Fruit fly (Drosophila melanogaster) whole organism, wandering third instar larva: ENCODE results near the gene CG3294.

ENCODE experiments used
- Abd-B ChIP-seq: fragments of >200 bp; optimal IDR thresholded peaks from 2 replicates; lab custom pipeline; 2017; ENCODE audit warnings: missing biosample characterization, missing genetic modification characterization
- CG32264 ChIP-seq: fragments of 200-800 bp; sonication (Bioruptor generic); optimal IDR thresholded peaks from 2 replicates; lab custom pipeline; 2016; ENCODE audit warnings: missing biosample characterization, missing genetic modification characterization
- CG9705 ChIP-seq: fragments of 200-800 bp; sonication (Bioruptor generic); optimal IDR thresholded peaks from 2 replicates; lab custom pipeline; 2018; ENCODE audit warnings: missing biosample characterization, mild to moderate bottlenecking, missing genetic modification characterization
- CrebA ChIP-seq: fragments of 200-800 bp; sonication (Bioruptor generic); optimal IDR thresholded peaks from 2 replicates; lab custom pipeline; 2016; ENCODE audit warnings: missing biosample characterization, mild to moderate bottlenecking, missing genetic modification characterization, borderline replicate concordance
- Dfd ChIP-seq: fragments of >200 bp; optimal IDR thresholded peaks from 2 replicates; lab custom pipeline; 2017; ENCODE audit warnings: missing biosample characterization, missing genetic modification characterization
- Dif ChIP-seq: fragments of 200-275, 200-300 bp; sonication (Bioruptor generic); optimal IDR thresholded peaks from 2 replicates; lab custom pipeline; 2018; ENCODE audit warnings: missing biosample characterization, missing genetic modification characterization; ENCODE audit not compliant: partially characterized antibody
- GATAd ChIP-seq: sonication (Bioruptor generic); optimal IDR thresholded peaks from 2 replicates; lab custom pipeline; 2016; ENCODE audit warnings: missing biosample characterization, missing genetic modification characterization
- Hnf4 ChIP-seq: fragments of 200-800 bp; sonication (Bioruptor generic); optimal IDR thresholded peaks from 2 replicates; lab custom pipeline; 2016; ENCODE audit warnings: missing biosample characterization, mild to moderate bottlenecking, missing genetic modification characterization
- Hr78 ChIP-seq: fragments of >200 bp; optimal IDR thresholded peaks from 2 replicates; lab custom pipeline; 2017; ENCODE audit warnings: missing biosample characterization, missing genetic modification characterization
- Hr83 ChIP-seq: fragments of 200-300 bp; sonication (Bioruptor generic); optimal IDR thresholded peaks from 2 replicates; lab custom pipeline; 2016; ENCODE audit warnings: missing biosample characterization, mild to moderate bottlenecking, missing genetic modification characterization, moderate library complexity; ENCODE audit not compliant: poor library complexity, severe bottlenecking
- Mio ChIP-seq: sonication (Bioruptor generic); optimal IDR thresholded peaks from 2 replicates; lab custom pipeline; 2016; ENCODE audit warnings: missing biosample characterization, missing genetic modification characterization
- Myc ChIP-seq: fragments of >200 bp; optimal IDR thresholded peaks from 2 replicates; lab custom pipeline; 2017
- N ChIP-seq: fragments of >200 bp; optimal IDR thresholded peaks from 2 replicates; lab custom pipeline; 2018; ENCODE audit warnings: missing biosample characterization, missing external identifiers, missing genetic modification characterization
- OdsH ChIP-seq: fragments of 200-800 bp; sonication (Bioruptor generic); optimal IDR thresholded peaks from 2 replicates; lab custom pipeline; 2016; ENCODE audit warnings: missing biosample characterization, mild to moderate bottlenecking, missing genetic modification characterization
- Vsx2 ChIP-seq: fragments of 200-300, 225-300 bp; sonication (Bioruptor generic); optimal IDR thresholded peaks from 2 replicates; lab custom pipeline; 2018; ENCODE audit warnings: missing biosample characterization, missing genetic modification characterization; ENCODE audit not compliant: partially characterized antibody
- br ChIP-seq: fragments of 200-800 bp; sonication (Bioruptor generic); optimal IDR thresholded peaks from 2 replicates; lab custom pipeline; 2016; ENCODE audit warnings: missing biosample characterization, missing genetic modification characterization
- brk ChIP-seq: fragments of 200-800 bp; sonication (Bioruptor generic); optimal IDR thresholded peaks from 2 replicates; lab custom pipeline; 2016; ENCODE audit warnings: missing biosample characterization, mild to moderate bottlenecking, missing genetic modification characterization
- dmrt93B ChIP-seq: fragments of 200-800 bp; sonication (Bioruptor generic); optimal IDR thresholded peaks from 2 replicates; lab custom pipeline; 2018; ENCODE audit warnings: missing biosample characterization, mild to moderate bottlenecking, missing genetic modification characterization
- dsf ChIP-seq: sonication (Bioruptor generic); optimal IDR thresholded peaks from 2 replicates; lab custom pipeline; 2016; ENCODE audit warnings: missing biosample characterization, missing genetic modification characterization, borderline replicate concordance
- ey ChIP-seq: fragments of 200-800 bp; sonication (Bioruptor generic); optimal IDR thresholded peaks from 2 replicates; lab custom pipeline; 2016; ENCODE audit warnings: missing biosample characterization, missing genetic modification characterization
- foxo ChIP-seq, 2 experiments: fragments of 200-800 bp; sonication (Bioruptor generic); optimal IDR thresholded peaks; 2 replicates in 1 of 2; 3 replicates in 1 of 2; lab custom pipeline; 2016 to 2017; ENCODE audit warnings: missing biosample characterization in 2 of 2, missing genetic modification characterization in 2 of 2
- fru ChIP-seq: fragments of 200-800 bp; sonication (Bioruptor generic); optimal IDR thresholded peaks from 3 replicates; lab custom pipeline; 2016; ENCODE audit warnings: missing biosample characterization, mild to moderate bottlenecking, missing genetic modification characterization
- h ChIP-seq: fragments of 200-800 bp; sonication (Bioruptor generic); optimal IDR thresholded peaks from 3 replicates; lab custom pipeline; 2016; ENCODE audit warnings: missing biosample characterization, mild to moderate bottlenecking, missing genetic modification characterization
- lola ChIP-seq: fragments of >200 bp; optimal IDR thresholded peaks from 2 replicates; lab custom pipeline; 2017; ENCODE audit warnings: missing biosample characterization, missing genetic modification characterization
- psq ChIP-seq: fragments of 200-800 bp; sonication (Bioruptor generic); optimal IDR thresholded peaks from 3 replicates; lab custom pipeline; 2017; ENCODE audit warnings: missing biosample characterization, mild to moderate bottlenecking, missing genetic modification characterization, moderate library complexity
- rgr ChIP-seq: fragments of 200-800 bp; sonication (Bioruptor generic); optimal IDR thresholded peaks from 3 replicates; lab custom pipeline; 2016; ENCODE audit warnings: missing biosample characterization, mild to moderate bottlenecking, missing genetic modification characterization
- sage ChIP-seq: fragments of 200-800 bp; sonication (Bioruptor generic); optimal IDR thresholded peaks from 2 replicates; lab custom pipeline; 2016; ENCODE audit warnings: missing biosample characterization, mild to moderate bottlenecking, missing genetic modification characterization
- sv ChIP-seq: fragments of 200-800 bp; sonication (Bioruptor generic); optimal IDR thresholded peaks from 3 replicates; lab custom pipeline; 2016; ENCODE audit warnings: missing biosample characterization, missing genetic modification characterization
- tai ChIP-seq: sonication (Bioruptor generic); optimal IDR thresholded peaks from 2 replicates; lab custom pipeline; 2016; ENCODE audit warnings: missing biosample characterization, missing genetic modification characterization
- woc ChIP-seq: sonication (Bioruptor generic); optimal IDR thresholded peaks from 2 replicates; lab custom pipeline; 2016; ENCODE audit warnings: missing biosample characterization, mild to moderate bottlenecking, missing genetic modification characterization

Gene CG3294

dm6 chr2L:4812261-4813022, 18.1 kb downstream of the CG3294 start, which contains the start of gene CG15629:
CG15629 (plus strand) TSS chr2L:4813009.
- no peak for TF ChIP-seq CG32264 (GFP tag; lab: Kevin White, UChicago)
- no peak for TF ChIP-seq h (GFP tag; lab: Kevin White, UChicago)
- no peak for TF ChIP-seq GATAd
- TF ChIP-seq Hr78 (GFP tag; lab: Kevin White, UChicago) = no peak
- TF ChIP-seq sv (GFP tag; lab: Kevin White, UChicago) = no peak
- no peak for TF ChIP-seq Hnf4
- no peak for TF ChIP-seq CG9705 (GFP tag; lab: Kevin White, UChicago)
- no peak for TF ChIP-seq Hr83 (GFP tag; lab: Kevin White, UChicago)
- no peak for TF ChIP-seq dmrt93B (GFP tag; lab: Kevin White, UChicago)
- peak; percentile 81 for TF ChIP-seq Myc (lab: Kevin White, UChicago)
- no peak for TF ChIP-seq psq (GFP tag; lab: Kevin White, UChicago)
- peak; percentile 18 for TF ChIP-seq N (GFP tag; lab: Kevin White, UChicago)
- peak; percentile 49 for TF ChIP-seq tai (GFP tag; lab: Kevin White, UChicago)
- no peak for TF ChIP-seq sage
- TF ChIP-seq Mio (GFP tag; lab: Kevin White, UChicago) = no peak
- no peak for TF ChIP-seq rgr (GFP tag; lab: Kevin White, UChicago)
- TF ChIP-seq br (GFP tag; lab: Kevin White, UChicago) = no peak
- TF ChIP-seq Abd-B (GFP tag; lab: Kevin White, UChicago) = no peak
- peak; percentile 40 for TF ChIP-seq brk (GFP tag; lab: Kevin White, UChicago)
- TF ChIP-seq dsf (GFP tag; lab: Kevin White, UChicago) = no peak
- no peak for TF ChIP-seq lola (GFP tag; lab: Kevin White, UChicago)
- no peak for TF ChIP-seq Dif (GFP tag; lab: Kevin White, UChicago)
- TF ChIP-seq Vsx2 (GFP tag; lab: Kevin White, UChicago) = no peak
- no peak for TF ChIP-seq OdsH (GFP tag; lab: Kevin White, UChicago)
- TF ChIP-seq ey (GFP tag; lab: Kevin White, UChicago) = no peak
- no peak for TF ChIP-seq Dfd

- TF ChIP-seq Abd-B (GFP tag; lab: Kevin White, UChicago) (no peak), dmrt93B (GFP tag; lab: Kevin White, UChicago) (no peak), Vsx2 (GFP tag; lab: Kevin White, UChicago) (peak; percentile 17), CG32264 (GFP tag; lab: Kevin White, UChicago) (no peak), sv (GFP tag; lab: Kevin White, UChicago) (no peak), CrebA (GFP tag; lab: Kevin White, UChicago) (no peak)
These were observed 18.6 kb downstream of the CG3294 start for dm6 chr2L:4813023-4813339.

- TF ChIP-seq rgr (GFP tag; lab: Kevin White, UChicago) (no peak), CrebA (GFP tag; lab: Kevin White, UChicago) (no peak), N (GFP tag; lab: Kevin White, UChicago) (no peak), sage (no peak), CG32264 (GFP tag; lab: Kevin White, UChicago) (no peak), Dfd (no peak)
These were observed 23.7 kb downstream of the CG3294 start, which contains the start of gene CG3225 for dm6 chr2L:4818056-4818455. CG3225 (minus strand) TSS chr2L:4818245.

- TF ChIP-seq fru (GFP tag; lab: Kevin White, UChicago) (peak; percentile 15), Hr78 (GFP tag; lab: Kevin White, UChicago) (no peak), ey (GFP tag; lab: Kevin White, UChicago) (peak; percentile 10), woc (GFP tag; lab: Kevin White, UChicago) (no peak), foxo (GFP tag; optimal IDR thresholded peaks at IDR 0.05; lab: Kevin White, UChicago) (peak in 1 of 2 experiments; percentile 11), br (GFP tag; lab: Kevin White, UChicago) (peak; percentile 11)
These were observed 25.6 kb downstream of the CG3294 start for dm6 chr2L:4819995-4820394.
